Fruit fly (Drosophila melanogaster) whole organism, embryonic: ENCODE results near the gene CG3448.

Source experiments
- CG11247 ChIP-seq: fragments of 200-800 bp; sonication (Bioruptor generic); IDR thresholded peaks from 2 replicates; pipeline ENCODE4 v1.3.6; 2022; ENCODE audit warnings: missing biosample characterization, missing genetic modification characterization
- CG11695 ChIP-seq: fragments of 200-800 bp; sonication (Bioruptor generic); IDR thresholded peaks from 3 replicates; pipeline ENCODE4 v1.3.6; 2022; ENCODE audit warnings: missing biosample characterization, missing genetic modification characterization
- CG12155 ChIP-seq: fragments of 200-800 bp; sonication (Bioruptor generic); optimal IDR thresholded peaks from 3 replicates; lab custom pipeline; 2016; ENCODE audit warnings: missing biosample characterization, missing genetic modification characterization
- CG12391 ChIP-seq: fragments of 200-800 bp; sonication (Bioruptor generic); optimal IDR thresholded peaks from 3 replicates; lab custom pipeline; 2018; ENCODE audit warnings: missing biosample characterization, mild to moderate bottlenecking, missing genetic modification characterization, moderate library complexity
- CG13775 ChIP-seq: fragments of 200-800 bp; sonication (Bioruptor generic); optimal IDR thresholded peaks from 3 replicates; lab custom pipeline; 2017; ENCODE audit warnings: missing biosample characterization, mild to moderate bottlenecking, missing genetic modification characterization
- CG13894 ChIP-seq: fragments of 200-800 bp; sonication (Bioruptor generic); optimal IDR thresholded peaks from 3 replicates; lab custom pipeline; 2018; ENCODE audit warnings: missing biosample characterization, mild to moderate bottlenecking, missing genetic modification characterization, moderate library complexity
- CG16813 ChIP-seq: fragments of 200-800 bp; sonication (Bioruptor generic); IDR thresholded peaks from 3 replicates; pipeline ENCODE4 v1.3.6; 2022; ENCODE audit warnings: missing biosample characterization, missing genetic modification characterization; ENCODE audit not compliant: partially characterized antibody
- CG17612 ChIP-seq: fragments of 200-800 bp; sonication (Bioruptor generic); IDR thresholded peaks from 2 replicates; pipeline ENCODE4 v1.3.6; 2022; ENCODE audit warnings: missing biosample characterization, missing genetic modification characterization
- CG17912 ChIP-seq: fragments of 200-800 bp; sonication (Bioruptor generic); optimal IDR thresholded peaks from 2 replicates; lab custom pipeline; 2018; ENCODE audit warnings: missing biosample characterization, mild to moderate bottlenecking, missing genetic modification characterization
- CG18599 ChIP-seq: fragments of 200-800 bp; sonication (Bioruptor generic); optimal IDR thresholded peaks from 3 replicates; lab custom pipeline; 2017; ENCODE audit warnings: missing biosample characterization, missing genetic modification characterization, mild to moderate bottlenecking, moderate library complexity, missing genetic modification reagents
- CG3847 ChIP-seq: fragments of 200-800 bp; sonication (Bioruptor generic); IDR thresholded peaks from 2 replicates; pipeline ENCODE4 v1.3.6; 2022; ENCODE audit warnings: missing biosample characterization, missing genetic modification characterization
- CG42726 ChIP-seq: fragments of 200-800 bp; sonication (Bioruptor generic); IDR thresholded peaks from 2 replicates; pipeline ENCODE4 v1.3.6; 2022; ENCODE audit warnings: missing biosample characterization, missing genetic modification characterization; ENCODE audit not compliant: partially characterized antibody
- CG7839 ChIP-seq: fragments of 200-800 bp; sonication (Bioruptor generic); optimal IDR thresholded peaks from 3 replicates; lab custom pipeline; 2018; ENCODE audit warnings: missing biosample characterization, mild to moderate bottlenecking, missing genetic modification characterization, moderate library complexity
- CG9215 ChIP-seq: fragments of 200-800 bp; sonication (Bioruptor generic); IDR thresholded peaks from 2 replicates; pipeline ENCODE4 v1.3.6; 2022; ENCODE audit warnings: missing biosample characterization, missing genetic modification characterization
- CTCF ChIP-seq: fragments of 200-800 bp; sonication (Bioruptor generic); optimal IDR thresholded peaks from 2 replicates; lab custom pipeline; 2017; ENCODE audit warnings: missing biosample characterization, mild to moderate bottlenecking, missing genetic modification characterization, moderate library complexity
- Dp ChIP-seq: fragments of 200-800 bp; sonication (Bioruptor generic); optimal IDR thresholded peaks from 2 replicates; lab custom pipeline; 2018; ENCODE audit warnings: missing biosample characterization, mild to moderate bottlenecking, missing genetic modification characterization, moderate library complexity
- E2f2 ChIP-seq: fragments of 200-800 bp; sonication (Bioruptor generic); IDR thresholded peaks from 2 replicates; pipeline ENCODE4 v1.3.6; 2022; ENCODE audit warnings: missing biosample characterization, missing genetic modification characterization
- Ets97D ChIP-seq: fragments of 200-800 bp; sonication (Bioruptor generic); optimal IDR thresholded peaks from 3 replicates; lab custom pipeline; 2016; ENCODE audit warnings: missing biosample characterization, missing genetic modification characterization
- HLH4C ChIP-seq: fragments of 200-800 bp; sonication (Bioruptor generic); IDR thresholded peaks from 3 replicates; pipeline ENCODE4 v1.3.6; 2022; ENCODE audit warnings: missing biosample characterization, missing genetic modification characterization; ENCODE audit not compliant: partially characterized antibody
- Hey ChIP-seq: fragments of 200-800 bp; sonication (Bioruptor generic); optimal IDR thresholded peaks from 3 replicates; lab custom pipeline; 2018; ENCODE audit warnings: missing biosample characterization, mild to moderate bottlenecking, missing genetic modification characterization
- Hmr ChIP-seq: fragments of 200-800 bp; sonication (Bioruptor generic); optimal IDR thresholded peaks from 3 replicates; lab custom pipeline; 2017; ENCODE audit warnings: mild to moderate bottlenecking, missing biosample characterization, missing genetic modification reagents, missing genetic modification characterization
- Kr ChIP-seq: fragments of 200-800 bp; sonication (Bioruptor generic); optimal IDR thresholded peaks from 2 replicates; lab custom pipeline; 2017; ENCODE audit warnings: missing biosample characterization, mild to moderate bottlenecking, missing genetic modification characterization
- MBD-R2 ChIP-seq: fragments of 200-800 bp; sonication (Bioruptor generic); IDR thresholded peaks from 2 replicates; pipeline ENCODE4 v1.3.6; 2022; ENCODE audit warnings: missing biosample characterization, missing genetic modification characterization
- MESR4 ChIP-seq: fragments of 200-800 bp; sonication (Bioruptor generic); optimal IDR thresholded peaks from 2 replicates; lab custom pipeline; 2018; ENCODE audit warnings: missing biosample characterization, mild to moderate bottlenecking, missing genetic modification characterization, moderate library complexity
- Nf-YC ChIP-seq: fragments of 200-800 bp; optimal IDR thresholded peaks from 3 replicates; lab custom pipeline; 2019; ENCODE audit warnings: missing biosample characterization, mild to moderate bottlenecking, missing genetic modification characterization, moderate library complexity
- Ravus ChIP-seq: fragments of 200-800 bp; sonication (Bioruptor generic); IDR thresholded peaks from 2 replicates; pipeline ENCODE4 v1.3.6; 2022; ENCODE audit warnings: missing biosample characterization, missing genetic modification characterization
- Sin3A ChIP-seq: fragments of >200 bp; optimal IDR thresholded peaks from 2 replicates; lab custom pipeline; 2018
- Sox102F ChIP-seq: fragments of 200-800 bp; sonication (Bioruptor generic); optimal IDR thresholded peaks from 2 replicates; lab custom pipeline; 2018; ENCODE audit warnings: missing biosample characterization, mild to moderate bottlenecking, missing genetic modification characterization, moderate library complexity
- YL-1 ChIP-seq: fragments of 200-800 bp; sonication (Bioruptor generic); optimal IDR thresholded peaks from 3 replicates; lab custom pipeline; 2017; ENCODE audit warnings: missing biosample characterization, mild to moderate bottlenecking, missing genetic modification characterization
- bigmax ChIP-seq: fragments of 200-800 bp; sonication (Bioruptor generic); optimal IDR thresholded peaks from 2 replicates; lab custom pipeline; 2018; ENCODE audit warnings: missing biosample characterization, mild to moderate bottlenecking, missing genetic modification characterization
- chinmo ChIP-seq: fragments of 200-800 bp; sonication (Bioruptor generic); IDR thresholded peaks from 4 replicates; pipeline ENCODE4 v1.3.6; 2022; ENCODE audit warnings: missing biosample characterization, missing genetic modification characterization; ENCODE audit not compliant: partially characterized antibody
- corto ChIP-seq: fragments of 200-800 bp; sonication (Bioruptor generic); optimal IDR thresholded peaks from 2 replicates; lab custom pipeline; 2016; ENCODE audit warnings: missing biosample characterization, mild to moderate bottlenecking, missing genetic modification characterization, moderate library complexity
- gem ChIP-seq: fragments of 200-800 bp; sonication (Bioruptor generic); optimal IDR thresholded peaks from 2 replicates; lab custom pipeline; 2019; ENCODE audit warnings: missing biosample characterization, mild to moderate bottlenecking, missing genetic modification characterization, moderate library complexity
- gfzf ChIP-seq: fragments of 200-800 bp; sonication (Bioruptor generic); optimal IDR thresholded peaks from 2 replicates; lab custom pipeline; 2016; ENCODE audit warnings: missing biosample characterization, mild to moderate bottlenecking, missing genetic modification characterization, moderate library complexity
- grau ChIP-seq: fragments of 200-800 bp; optimal IDR thresholded peaks from 3 replicates; lab custom pipeline; 2019; ENCODE audit warnings: missing biosample characterization, mild to moderate bottlenecking, missing genetic modification characterization, moderate library complexity
- ind ChIP-seq: fragments of 200-800 bp; sonication (Bioruptor generic); optimal IDR thresholded peaks from 3 replicates; lab custom pipeline; 2016; ENCODE audit warnings: missing biosample characterization, missing genetic modification characterization
- mam ChIP-seq: fragments of 200-800 bp; sonication (Bioruptor generic); optimal IDR thresholded peaks from 3 replicates; lab custom pipeline; 2016; ENCODE audit warnings: missing biosample characterization, missing genetic modification characterization
- nau ChIP-seq: fragments of 200-800 bp; sonication (Bioruptor generic); optimal IDR thresholded peaks from 3 replicates; lab custom pipeline; 2017; ENCODE audit warnings: missing biosample characterization, mild to moderate bottlenecking, missing genetic modification characterization, missing genetic modification reagents
- org-1 ChIP-seq: fragments of 200-800 bp; sonication (Bioruptor generic); optimal IDR thresholded peaks from 2 replicates; lab custom pipeline; 2017; ENCODE audit warnings: missing biosample characterization, missing genetic modification characterization
- p53 ChIP-seq: fragments of 200-800 bp; sonication (Bioruptor generic); optimal IDR thresholded peaks from 2 replicates; lab custom pipeline; 2016; ENCODE audit warnings: missing biosample characterization, missing genetic modification characterization
- sens ChIP-seq: fragments of 200-800 bp; sonication (Bioruptor generic); peaks from one replicate; lab custom pipeline; 2016; ENCODE audit warnings: missing biosample characterization, missing genetic modification characterization
- tll ChIP-seq, 2 experiments: fragments of 200-800 bp in 1 of 2; fragments of >200 bp in 1 of 2; sonication (Bioruptor generic) in 1 of 2; optimal IDR thresholded peaks; 2 replicates each; lab custom pipeline; 2017 to 2019; ENCODE audit warnings: missing biosample characterization in 2 of 2, missing genetic modification characterization in 2 of 2, mild to moderate bottlenecking in 1 of 2, moderate library complexity in 1 of 2
- tup ChIP-seq: fragments of 200-800 bp; sonication (Bioruptor generic); optimal IDR thresholded peaks from 2 replicates; lab custom pipeline; 2016; ENCODE audit warnings: missing biosample characterization, mild to moderate bottlenecking, missing genetic modification characterization, moderate library complexity
- twi ChIP-seq: fragments of 200-800 bp; optimal IDR thresholded peaks from 2 replicates; lab custom pipeline; 2019; ENCODE audit warnings: missing biosample characterization, mild to moderate bottlenecking, missing genetic modification characterization, moderate library complexity
- vfl ChIP-seq: fragments of 200-800 bp; sonication (Bioruptor generic); optimal IDR thresholded peaks from 2 replicates; lab custom pipeline; 2016; ENCODE audit warnings: missing biosample characterization, missing genetic modification characterization
- vvl ChIP-seq: fragments of 200-800 bp; sonication (Bioruptor generic); IDR thresholded peaks from 2 replicates; pipeline ENCODE4 v1.3.6; 2022; ENCODE audit warnings: missing biosample characterization, missing genetic modification characterization

The CG3448 gene

dm6 chr3L:9410030-9410589 is 41.3 kb downstream of the CG3448 start (continued):
- TF ChIP-seq CG7839 (tag; lab: Kevin White, UChicago) (no peak), CG16813 (GFP tag; lab: Robert Waterston, UW) (no peak), YL-1 (no peak), Sox102F (no peak), CG11695 (GFP tag; lab: Robert Waterston, UW) (no peak), twi (tag; lab: Kevin White, UChicago) (no peak), CG17612 (GFP tag; lab: Robert Waterston, UW) (no peak)

dm6 chr3L:9404497-9404896 is 46.9 kb downstream of the CG3448 start, which contains the start of gene Cpr67B:
Gene Cpr67B (plus strand): TSS chr3L:9404797.
- TF ChIP-seq CG13894, result peak; percentile 43
- TF ChIP-seq CG12155, result no peak
- no peak for TF ChIP-seq corto (GFP tag; lab: Kevin White, UChicago)
- TF ChIP-seq chinmo, result 0 out of 4 replicates have a peak, but pooled peaks have one; percentile 15

- TF ChIP-seq p53 (GFP tag; lab: Kevin White, UChicago) (no peak), CG17912 (GFP tag; lab: Kevin White, UChicago) (peak; percentile 29), CG9215 (no peak), Ravus (GFP tag; lab: Robert Waterston, UW) (no peak), grau (tag; lab: Kevin White, UChicago) (no peak), gfzf (GFP tag; lab: Kevin White, UChicago) (peak; percentile 75), CG42726 (GFP tag; lab: Robert Waterston, UW) (peak; percentile 80), Sin3A (lab: Kevin White, UChicago) (peak; percentile 89), ind (GFP tag; lab: Kevin White, UChicago) (no peak), vfl (GFP tag; lab: Kevin White, UChicago) (peak; percentile 28), Hey (tag; lab: Kevin White, UChicago) (no peak), Hmr (GFP tag; lab: Kevin White, UChicago) (peak; percentile 47), org-1 (GFP tag; lab: Kevin White, UChicago) (no peak), bigmax (GFP tag; lab: Kevin White, UChicago) (peak; percentile 14), nau (GFP tag; lab: Kevin White, UChicago) (no peak), sens (GFP tag; lab: Kevin White, UChicago) (peak; percentile 78), CG3847 (GFP tag; lab: Robert Waterston, UW) (peak; percentile 75), HLH4C (GFP tag; lab: Robert Waterston, UW) (peak; percentile 57; the same call in 2 of the 3 replicates), MESR4 (peak; percentile 86), tup (no peak), Ets97D (GFP tag; lab: Kevin White, UChicago) (peak; percentile 96), CTCF (GFP tag; lab: Kevin White, UChicago) (no peak), Nf-YC (tag; lab: Kevin White, UChicago) (peak; percentile 47), gem (peak; percentile 5), E2f2 (GFP tag; lab: Robert Waterston, UW) (peak; percentile 50), Dp (peak; percentile 54), CG13775 (GFP tag; lab: Kevin White, UChicago) (peak; percentile 8), CG11247 (GFP tag; lab: Robert Waterston, UW) (peak; percentile 43), tll (GFP tag; optimal IDR thresholded peaks at IDR 0.05; lab: Kevin White, UChicago) (peak; percentile 20 to 54), vvl (GFP tag; lab: Robert Waterston, UW) (peak; percentile 4; the same call in 1 of the 2 replicates), CG18599 (no peak), CG12391 (tag; lab: Kevin White, UChicago) (peak; percentile 38), mam (GFP tag; lab: Kevin White, UChicago) (peak; percentile 60), Kr (no peak), MBD-R2 (peak; percentile 78)
These were observed 49.0 kb downstream of the CG3448 start, which contains the start of gene eIF4E1 for dm6 chr3L:9402157-9402890. Gene eIF4E1 (minus strand): TSS chr3L:9402460.
